Worm (Caenorhabditis elegans) whole organism, L2 larva: ENCODE results near the gene C04H4.1.

Experiments
- C34F6.9 ChIP-seq: fragments of 150-350 bp; optimal IDR thresholded peaks from 2 replicates; lab custom pipeline; 2014; ENCODE audit warnings: missing biosample characterization, missing genetic modification characterization
- R02D3.7 ChIP-seq: fragments of 150-350 bp; optimal IDR thresholded peaks from 2 replicates; lab custom pipeline; 2014; ENCODE audit warnings: missing biosample characterization, missing genetic modification characterization
- alr-1 ChIP-seq: fragments of 150-350 bp; optimal IDR thresholded peaks from 2 replicates; lab custom pipeline; 2014; ENCODE audit warnings: missing biosample characterization, missing genetic modification characterization
- aly-2 ChIP-seq: fragments of 150-350 bp; optimal IDR thresholded peaks from 2 replicates; lab custom pipeline; 2014; ENCODE audit warnings: missing biosample characterization, missing genetic modification characterization
- blmp-1 ChIP-seq: sonication (generic microtip); optimal IDR thresholded peaks from 2 replicates; lab custom pipeline; 2017; ENCODE audit warnings: missing genetic modification characterization, mild to moderate bottlenecking, missing compliant biosample characterization, antibody characterized with exemption, moderate library complexity; ENCODE audit not compliant: insufficient read depth
- ceh-16 ChIP-seq: fragments of 150-350 bp; optimal IDR thresholded peaks from 2 replicates; lab custom pipeline; 2014; ENCODE audit warnings: missing biosample characterization, missing genetic modification characterization
- ceh-82 ChIP-seq: fragments of 150-350 bp; optimal IDR thresholded peaks from 2 replicates; lab custom pipeline; 2014; ENCODE audit warnings: missing biosample characterization, missing genetic modification characterization
- crh-2 ChIP-seq: sonication (generic microtip); optimal IDR thresholded peaks from 2 replicates; lab custom pipeline; 2017; ENCODE audit warnings: missing biosample characterization, missing genetic modification characterization
- egl-27 ChIP-seq: sonication (generic microtip); optimal IDR thresholded peaks from 3 replicates; lab custom pipeline; 2017; ENCODE audit warnings: missing biosample characterization, missing genetic modification reagents, missing genetic modification characterization
- elt-3 ChIP-seq: sonication (generic microtip); optimal IDR thresholded peaks from 2 replicates; lab custom pipeline; 2017; ENCODE audit warnings: missing biosample characterization, missing genetic modification characterization
- lin-11 ChIP-seq: fragments of 150-350 bp; sonication (generic microtip); optimal IDR thresholded peaks from 2 replicates; lab custom pipeline; 2014; ENCODE audit warnings: missing biosample characterization, missing genetic modification characterization, inconsistent platforms, mixed read lengths
- lin-13 ChIP-seq: fragments of 150-350 bp; optimal IDR thresholded peaks from 2 replicates; lab custom pipeline; 2014; ENCODE audit warnings: missing biosample characterization, missing genetic modification reagents, missing genetic modification characterization
- lsy-2 ChIP-seq, 2 experiments: fragments of 150-350 bp in 1 of 2; sonication (generic microtip) in 1 of 2; optimal IDR thresholded peaks; 2 replicates each; lab custom pipeline; 2014 to 2017; ENCODE audit warnings: missing biosample characterization in 2 of 2, missing genetic modification characterization in 2 of 2
- nhr-129 ChIP-seq: fragments of 150-350 bp; optimal IDR thresholded peaks from 2 replicates; lab custom pipeline; 2014; ENCODE audit warnings: missing biosample characterization, missing genetic modification characterization
- nhr-21 ChIP-seq: fragments of 150-350 bp; optimal IDR thresholded peaks from 2 replicates; lab custom pipeline; 2014; ENCODE audit warnings: missing biosample characterization, missing genetic modification characterization
- nhr-23 ChIP-seq: fragments of 150-350 bp; optimal IDR thresholded peaks from 2 replicates; lab custom pipeline; 2014; ENCODE audit warnings: missing biosample characterization, missing genetic modification reagents, missing genetic modification characterization
- nhr-237 ChIP-seq: fragments of 150-350 bp; optimal IDR thresholded peaks from 2 replicates; lab custom pipeline; 2014; ENCODE audit warnings: missing biosample characterization, missing genetic modification characterization
- nhr-25 ChIP-seq: fragments of 150-350 bp; sonication (generic microtip); optimal IDR thresholded peaks from 3 replicates; lab custom pipeline; 2014; ENCODE audit warnings: missing biosample characterization, missing genetic modification characterization
- nhr-6 ChIP-seq: fragments of 150-350 bp; optimal IDR thresholded peaks from 2 replicates; lab custom pipeline; 2014; ENCODE audit warnings: missing biosample characterization, missing genetic modification characterization
- nhr-77 ChIP-seq: fragments of 150-350 bp; optimal IDR thresholded peaks from 2 replicates; lab custom pipeline; 2014; ENCODE audit warnings: missing biosample characterization, missing genetic modification characterization
- skn-1 ChIP-seq: sonication (generic microtip); optimal IDR thresholded peaks from 2 replicates; lab custom pipeline; 2017; ENCODE audit warnings: missing biosample characterization, missing genetic modification characterization
- sma-3 ChIP-seq: sonication (generic microtip); optimal IDR thresholded peaks from 2 replicates; lab custom pipeline; 2016; ENCODE audit warnings: missing genetic modification reagents, missing genetic modification characterization, missing compliant biosample characterization
- sma-9 ChIP-seq, 2 experiments: fragments of 150-350 bp in 1 of 2; sonication (generic microtip) in 1 of 2; optimal IDR thresholded peaks; 2 replicates each; lab custom pipeline; 2014 to 2016; ENCODE audit warnings: missing genetic modification characterization in 2 of 2, mild to moderate bottlenecking in 1 of 2, missing biosample characterization in 1 of 2, missing compliant biosample characterization in 1 of 2, missing genetic modification reagents in 1 of 2, moderate library complexity in 1 of 2
- unc-39 ChIP-seq: fragments of 150-350 bp; optimal IDR thresholded peaks from 2 replicates; lab custom pipeline; 2014; ENCODE audit warnings: missing biosample characterization, missing genetic modification characterization
- unc-55 ChIP-seq: fragments of 150-350 bp; sonication (generic microtip); optimal IDR thresholded peaks from 3 replicates; lab custom pipeline; 2014; ENCODE audit warnings: missing biosample characterization, missing genetic modification reagents, missing genetic modification characterization
- unc-62 ChIP-seq: fragments of 150-350 bp; optimal IDR thresholded peaks from 2 replicates; lab custom pipeline; 2014; ENCODE audit warnings: missing biosample characterization, missing genetic modification reagents, missing genetic modification characterization
- ztf-1 ChIP-seq: fragments of 200-800 bp; sonication (Bioruptor generic); conservative IDR thresholded peaks from 2 replicates; pipeline ENCODE4 v1.3.6; 2022; ENCODE audit warnings: missing genetic modification characterization, missing compliant biosample characterization
- ztf-11 ChIP-seq: sonication (generic microtip); optimal IDR thresholded peaks from 2 replicates; lab custom pipeline; 2017; ENCODE audit warnings: missing biosample characterization, missing genetic modification characterization
- ztf-4 ChIP-seq: fragments of 150-350 bp; optimal IDR thresholded peaks from 2 replicates; lab custom pipeline; 2014; ENCODE audit warnings: missing biosample characterization, missing genetic modification characterization

C04H4.1 gene

DNA sequence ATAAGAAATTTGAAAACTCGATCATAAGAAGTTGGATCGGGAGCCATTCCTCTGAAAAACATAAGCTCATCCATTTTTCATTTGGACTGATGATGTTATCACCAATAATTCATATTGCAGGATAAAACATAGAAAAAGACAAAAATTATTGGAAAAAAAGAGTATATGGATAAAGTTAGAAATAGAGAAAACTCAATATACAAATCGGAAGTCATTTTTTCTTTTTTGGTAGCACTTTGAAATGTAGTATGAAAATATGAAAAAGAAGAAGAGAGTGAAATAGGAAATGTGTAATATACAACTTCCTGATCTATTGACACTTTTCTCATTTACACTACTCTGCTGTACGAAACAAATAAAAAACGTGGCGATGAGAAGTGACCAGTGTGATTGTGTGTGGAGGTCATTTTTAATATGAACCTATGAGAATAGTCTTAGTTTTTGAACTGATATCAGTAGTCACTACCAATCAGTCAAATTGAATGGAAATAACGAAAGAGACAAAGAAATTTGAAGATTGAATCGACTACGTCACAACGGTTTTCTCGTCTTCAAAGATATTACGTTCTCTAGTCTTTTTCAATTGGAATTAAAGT lies 11.7 kb upstream of the C04H4.1 start, which contains the start of gene ZK669.5:
ZK669.5 (minus strand) TSS at position 51 of the 596 bp plus-strand sequence.
- peak; percentile 54 for TF ChIP-seq crh-2 (tag; lab: Kevin White, UChicago)
- no peak for TF ChIP-seq nhr-6 (tag; lab: Kevin White, UChicago)
- TF ChIP-seq nhr-25 (tag; lab: Kevin White, UChicago), result peak; percentile 55
- no peak for TF ChIP-seq nhr-129 (tag; lab: Kevin White, UChicago)
- TF ChIP-seq sma-9 (GFP tag; optimal IDR thresholded peaks at IDR 0.05; lab: Kevin White, UChicago), result peak; percentile 45
- no peak for TF ChIP-seq sma-9 (tag; optimal IDR thresholded peaks at IDR 0.05; lab: Kevin White, UChicago)
- no peak for TF ChIP-seq nhr-237 (tag; lab: Kevin White, UChicago)
- no peak for TF ChIP-seq ztf-11

DNA sequence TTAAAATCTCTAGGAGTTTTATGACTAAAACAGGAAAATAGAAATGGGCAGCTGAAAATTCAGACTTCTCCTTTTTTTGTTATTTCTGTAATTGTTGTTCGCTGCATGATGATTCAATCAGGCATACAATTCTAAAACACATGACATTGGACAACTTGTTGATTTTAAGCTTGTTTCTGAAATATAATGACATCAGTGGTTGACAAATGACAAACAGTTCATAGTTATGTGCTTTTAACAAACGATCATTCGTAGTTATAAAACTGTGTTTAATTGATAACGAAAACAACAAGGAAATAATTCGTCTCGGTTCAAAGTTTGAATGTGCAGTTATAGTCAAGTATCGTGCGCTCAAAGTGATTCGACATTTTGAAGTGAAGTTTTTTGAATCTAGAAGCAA lies 10.4 kb upstream of the C04H4.1 start:
- TF ChIP-seq nhr-129 (tag; lab: Kevin White, UChicago) (no peak), lsy-2 (tag; optimal IDR thresholded peaks at IDR 0.05; lab: Kevin White, UChicago) (no peak), sma-3 (GFP tag; lab: Kevin White, UChicago) (no peak), blmp-1 (tag; lab: Kevin White, UChicago) (no peak), lin-11 (tag; lab: Kevin White, UChicago) (no peak), unc-62 (GFP tag; lab: Kevin White, UChicago) (no peak), unc-55 (GFP tag; lab: Kevin White, UChicago) (no peak)

ce11 chrII:7955548-7955947 lies 3.1 kb upstream of the C04H4.1 start:
- TF ChIP-seq unc-55 (GFP tag; lab: Kevin White, UChicago) (peak; percentile 46), ztf-1 (GFP tag; lab: Robert Waterston, UW) (no peak), ztf-4 (tag; lab: Kevin White, UChicago) (no peak)
- TF ChIP-seq, all 48 proteins: peak for 1

DNA sequence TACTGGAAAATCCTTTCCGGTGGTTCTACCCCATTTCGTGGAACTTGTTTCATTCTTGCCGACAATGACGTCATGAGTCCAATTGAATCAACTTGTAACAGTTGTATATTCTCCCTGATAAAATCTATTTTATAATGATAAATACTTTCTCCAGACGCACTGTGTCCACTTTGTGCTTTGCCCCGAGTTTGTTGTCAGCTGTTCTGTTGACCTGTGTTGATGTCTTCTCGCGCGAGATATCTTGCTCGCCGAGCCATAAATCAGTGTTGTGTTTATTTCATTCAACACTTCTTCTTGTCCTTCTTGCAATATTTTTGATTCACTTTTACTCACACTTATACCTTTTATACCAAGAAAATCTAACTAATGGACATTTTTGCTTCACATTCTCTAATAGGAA lies 3.5 kb downstream of the C04H4.1 start:
- no peak for TF ChIP-seq ceh-82
- no peak for TF ChIP-seq nhr-23 (tag; lab: Kevin White, UChicago)
- TF ChIP-seq elt-3 (tag; lab: Kevin White, UChicago), result no peak
- TF ChIP-seq aly-2, result no peak
- no peak for TF ChIP-seq egl-27 (tag; lab: Kevin White, UChicago)
- TF ChIP-seq alr-1, result no peak
- TF ChIP-seq lin-11 (tag; lab: Kevin White, UChicago), result no peak
- no peak for TF ChIP-seq C34F6.9 (tag; lab: Kevin White, UChicago)
- TF ChIP-seq ceh-16 (tag; lab: Kevin White, UChicago), result no peak

DNA sequence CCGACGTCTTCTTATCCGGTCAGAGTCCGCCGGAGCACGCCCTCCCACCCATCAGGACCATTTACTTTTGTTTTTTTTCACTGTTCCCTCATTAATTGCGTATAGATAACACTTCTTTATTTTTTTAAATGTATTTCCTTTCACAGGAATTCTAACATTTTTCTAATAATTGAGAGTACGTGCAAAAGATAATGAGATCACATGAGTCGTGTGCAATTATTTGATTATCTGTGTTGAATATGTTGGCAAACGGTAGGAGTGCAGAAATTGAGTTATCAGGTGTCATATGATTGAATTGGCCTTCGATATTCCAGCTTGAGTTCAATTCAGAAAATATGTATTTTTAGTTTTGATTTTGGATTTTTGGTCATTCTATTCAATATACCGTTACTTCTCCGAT lies 9.7 kb downstream of the C04H4.1 start:
- peak; percentile 8 for TF ChIP-seq C34F6.9 (tag; lab: Kevin White, UChicago)
- TF ChIP-seq alr-1, result no peak

ce11 chrII:7974189-7974823 lies 15.7 kb downstream of the C04H4.1 start:
- TF ChIP-seq unc-55 (GFP tag; lab: Kevin White, UChicago), result peak; percentile 7
- TF ChIP-seq nhr-23 (tag; lab: Kevin White, UChicago), result no peak

DNA sequence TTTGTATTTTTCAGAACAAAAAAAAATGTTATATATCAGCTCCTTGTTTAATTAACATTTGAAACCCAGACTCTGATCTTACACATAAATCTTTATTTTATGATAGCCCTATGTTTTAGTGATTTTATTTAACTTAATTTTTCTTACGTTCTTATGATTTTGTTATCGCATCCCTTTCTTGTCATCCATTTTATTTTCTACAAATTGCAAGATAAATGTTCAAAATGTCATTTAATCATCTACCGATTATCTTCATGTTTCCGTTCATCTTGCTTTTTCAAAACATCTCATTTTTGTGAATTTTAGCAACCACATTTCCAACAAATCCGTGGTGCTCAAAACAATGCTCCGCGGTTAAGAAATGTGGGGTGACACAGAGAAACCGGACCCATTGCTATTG lies 17.7 kb downstream of the C04H4.1 start, which contains the start of gene DH11.5:
DH11.5 (plus strand) TSS at position 301 of the 400 bp plus-strand sequence.
- TF ChIP-seq unc-55 (GFP tag; lab: Kevin White, UChicago) (no peak), lin-13 (no peak), unc-39 (tag; lab: Kevin White, UChicago) (no peak), skn-1 (tag; lab: Kevin White, UChicago) (no peak), R02D3.7 (tag; lab: Kevin White, UChicago) (no peak), nhr-23 (tag; lab: Kevin White, UChicago) (no peak), nhr-21 (tag; lab: Kevin White, UChicago) (no peak), nhr-25 (tag; lab: Kevin White, UChicago) (no peak), nhr-77 (tag; lab: Kevin White, UChicago) (no peak)
